Worm (Caenorhabditis elegans): Measurements from ENCODE around the gene F25B4.7.

F25B4.7 gene

ce11 chrV:5701106-5701505, 14.1 kb upstream of the F25B4.7 start (continued):
- TF ChIP-seq hlh-17 (GFP tag; optimal IDR thresholded peaks at IDR 0.05; ENCODE audit: borderline replicate concordance), result no peak
- no peak for TF ChIP-seq mdl-1 (tag; optimal IDR thresholded peaks at IDR 0.05)
- no peak for TF ChIP-seq lin-35 (GFP tag; optimal IDR thresholded peaks at IDR 0.05)
- TF ChIP-seq efl-1 (optimal IDR thresholded peaks at IDR 0.05), result no peak
- peak in 1 of 2 experiments; percentile 69 for TF ChIP-seq efl-1 (GFP tag; optimal IDR thresholded peaks at IDR 0.05 in 1 of 2)
- no peak for TF ChIP-seq grh-1 (GFP tag; IDR thresholded peaks at IDR 0.05)
- peak; percentile 77 for TF ChIP-seq ama-1 (optimal IDR thresholded peaks at IDR 0.05)
- no peak for TF ChIP-seq fkh-8 (tag; optimal IDR thresholded peaks at IDR 0.05)
- no peak for TF ChIP-seq alr-1 (tag; optimal IDR thresholded peaks at IDR 0.05; ENCODE audit: borderline replicate concordance)
- no peak for TF ChIP-seq snu-23 (GFP tag; optimal IDR thresholded peaks at IDR 0.05)
- TF ChIP-seq tbx-2 (tag; optimal IDR thresholded peaks at IDR 0.05), result no peak
- TF ChIP-seq unc-130 (tag; optimal IDR thresholded peaks at IDR 0.05), result no peak
- TF ChIP-seq dsc-1 (tag; optimal IDR thresholded peaks at IDR 0.05), result no peak
- peak; percentile 38 for TF ChIP-seq nhr-47 (tag; optimal IDR thresholded peaks at IDR 0.05)
- peak; percentile 11 for TF ChIP-seq nhr-19 (GFP tag; conservative IDR thresholded peaks at IDR 0.05)
- TF ChIP-seq egl-13 (tag; optimal IDR thresholded peaks at IDR 0.05), result no peak
- no peak for TF ChIP-seq jun-1 (tag; optimal IDR thresholded peaks at IDR 0.05)
- no peak for TF ChIP-seq skn-1 (tag; optimal IDR thresholded peaks at IDR 0.05)
- no peak for TF ChIP-seq aly-2 (tag; optimal IDR thresholded peaks at IDR 0.05)
- TF ChIP-seq elt-3 (tag; optimal IDR thresholded peaks at IDR 0.05), result peak in 3 of 6 experiments; percentile 39 to 84 (median 62)
- TF ChIP-seq lin-14 (GFP tag; optimal IDR thresholded peaks at IDR 0.05), result peak; percentile 61
- no peak for TF ChIP-seq tlp-1 (tag; optimal IDR thresholded peaks at IDR 0.05)
- TF ChIP-seq fkh-10 (GFP tag; optimal IDR thresholded peaks at IDR 0.05), result no peak
- no peak for TF ChIP-seq sox-4 (tag; optimal IDR thresholded peaks at IDR 0.05)
- TF ChIP-seq zag-1 (tag; optimal IDR thresholded peaks at IDR 0.05), result no peak
- peak; percentile 13 to 36 for TF ChIP-seq lsy-2 (tag; optimal IDR thresholded peaks at IDR 0.05)
- TF ChIP-seq lin-39 (tag; optimal IDR thresholded peaks at IDR 0.05), result no peak
- no peak for TF ChIP-seq mef-2 (tag; optimal IDR thresholded peaks at IDR 0.05)
- TF ChIP-seq lir-3 (tag; optimal IDR thresholded peaks at IDR 0.05; ENCODE audit: poor library complexity), result no peak
- TF ChIP-seq vab-15 (tag; optimal IDR thresholded peaks at IDR 0.05), result no peak
- TF ChIP-seq nhr-20 (tag; optimal IDR thresholded peaks at IDR 0.05), result peak; percentile 47
- TF ChIP-seq F16B12.6 (tag; optimal IDR thresholded peaks at IDR 0.05), result no peak
- TF ChIP-seq fos-1 (tag; optimal IDR thresholded peaks at IDR 0.05), result no peak
- no peak for TF ChIP-seq nhr-11 (tag; optimal IDR thresholded peaks at IDR 0.05)
- no peak for TF ChIP-seq Y116A8C.19 (tag; optimal IDR thresholded peaks at IDR 0.05; ENCODE audit: borderline replicate concordance)
- no peak for TF ChIP-seq ceh-63 (GFP tag; optimal IDR thresholded peaks at IDR 0.05)
- no peak for TF ChIP-seq lin-15B (tag; optimal IDR thresholded peaks at IDR 0.05)
- TF ChIP-seq ceh-90 (tag; optimal IDR thresholded peaks at IDR 0.05), result no peak
- no peak for TF ChIP-seq unc-86 (tag; optimal IDR thresholded peaks at IDR 0.05)
- TF ChIP-seq mep-1 (tag; optimal IDR thresholded peaks at IDR 0.05), result no peak
- TF ChIP-seq nhr-237 (tag; optimal IDR thresholded peaks at IDR 0.05), result no peak
- no peak for TF ChIP-seq fkh-4 (tag; optimal IDR thresholded peaks at IDR 0.05; ENCODE audit: borderline replicate concordance)
- TF ChIP-seq zip-4 (GFP tag; optimal IDR thresholded peaks at IDR 0.05), result no peak
- no peak for TF ChIP-seq C04F5.9 (tag; optimal IDR thresholded peaks at IDR 0.05)
- TF ChIP-seq hpl-2 (GFP tag; optimal IDR thresholded peaks at IDR 0.05), result no peak
- TF ChIP-seq rnt-1 (tag; optimal IDR thresholded peaks at IDR 0.05), result no peak
- TF ChIP-seq pag-3 (tag; optimal IDR thresholded peaks at IDR 0.05; ENCODE audit: borderline replicate concordance, insufficient read depth), result no peak
- peak; percentile 28 for TF ChIP-seq nhr-71 (tag; optimal IDR thresholded peaks at IDR 0.05)
